Worm (Caenorhabditis elegans) whole organism, late embryonic: ENCODE measurements around the gene dmsr-11.

ENCODE experiments used
- mec-3 ChIP-seq: sonication (generic microtip); optimal IDR thresholded peaks from 2 replicates; lab custom pipeline; 2016; ENCODE audit warnings: borderline replicate concordance, missing genetic modification characterization, missing compliant biosample characterization
- nfya-1 ChIP-seq: sonication (generic microtip); optimal IDR thresholded peaks from 2 replicates; lab custom pipeline; 2017; ENCODE audit warnings: missing genetic modification characterization, mild to moderate bottlenecking, missing compliant biosample characterization, antibody characterized with exemption, moderate library complexity
- pqm-1 ChIP-seq: sonication (generic microtip); optimal IDR thresholded peaks from 2 replicates; lab custom pipeline; 2016; ENCODE audit warnings: missing genetic modification characterization, missing compliant biosample characterization
- ztf-16 ChIP-seq: sonication (generic microtip); optimal IDR thresholded peaks from 2 replicates; lab custom pipeline; 2017; ENCODE audit warnings: missing genetic modification characterization, missing compliant biosample characterization

DNA sequence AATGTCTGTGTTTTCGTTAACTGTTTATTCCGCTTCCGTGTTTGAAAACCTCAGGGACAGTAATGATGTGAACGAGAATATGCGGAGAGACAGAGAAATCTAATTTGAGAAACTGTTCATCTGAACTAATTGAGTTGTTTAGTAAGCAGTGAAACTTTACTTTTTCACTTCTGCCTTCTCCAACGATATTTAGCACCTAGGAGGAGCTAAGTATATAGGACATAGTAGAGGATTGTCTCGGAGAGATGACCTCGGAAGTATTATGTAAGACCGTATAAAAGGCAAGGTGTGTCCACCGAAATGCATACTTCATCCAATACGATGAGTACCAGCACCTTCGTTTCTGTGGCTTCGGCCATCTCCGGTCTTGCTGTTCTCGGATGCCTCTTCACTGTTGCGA is 25.5 kb upstream of the dmsr-11 start, which contains the start of gene col-141:
- TF ChIP-seq pqm-1 (tag; lab: Kevin White, UChicago) (no peak), nfya-1 (tag; lab: Kevin White, UChicago) (no peak), ztf-16 (tag; lab: Kevin White, UChicago) (no peak), mec-3 (no peak)
